Worm (Caenorhabditis elegans): Measurements from ENCODE around the gene msp-76.

Gene msp-76

DNA sequence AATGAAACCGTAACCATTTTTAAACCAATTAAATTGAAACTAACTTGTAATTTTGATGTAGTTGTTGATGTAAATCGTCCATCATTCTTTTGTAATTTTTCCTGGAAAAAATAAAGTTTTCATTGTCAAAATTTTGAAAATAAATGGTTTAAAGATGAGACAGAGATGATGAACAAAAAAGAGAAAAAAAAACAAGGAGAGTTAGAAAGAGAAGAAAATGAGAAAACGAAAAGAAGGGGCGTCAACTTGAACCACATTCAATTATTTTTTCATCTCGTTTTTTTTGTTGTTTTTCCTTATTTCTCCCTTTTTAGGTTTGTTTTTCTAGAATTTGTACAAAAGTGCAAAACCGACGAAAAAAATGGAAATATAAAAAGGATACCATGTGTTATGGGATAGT is 13.2 kb upstream of the msp-76 start, which contains the start of gene nhr-34:
Gene nhr-34, minus strand, starts transcription at position 101 of the 400 bp plus-strand sequence.
- TF ChIP-seq sma-3 (GFP tag; optimal IDR thresholded peaks at IDR 0.05) (no peak), ceh-82 (tag; optimal IDR thresholded peaks at IDR 0.05) (no peak), nhr-77 (tag; optimal IDR thresholded peaks at IDR 0.05) (no peak), lin-13 (GFP tag; optimal IDR thresholded peaks at IDR 0.05) (no peak), ztf-11 (tag; optimal IDR thresholded peaks at IDR 0.05) (no peak), blmp-1 (tag; optimal IDR thresholded peaks at IDR 0.05; ENCODE audit: insufficient read depth) (no peak), ZK546.5 (tag; optimal IDR thresholded peaks at IDR 0.05) (no peak), elt-1 (tag; optimal IDR thresholded peaks at IDR 0.05) (no peak), Y55F3AM.14 (GFP tag; optimal IDR thresholded peaks at IDR 0.05) (no peak), nhr-21 (tag; optimal IDR thresholded peaks at IDR 0.05) (no peak), ztf-4 (tag; optimal IDR thresholded peaks at IDR 0.05) (no peak), C34F6.9 (tag; optimal IDR thresholded peaks at IDR 0.05) (no peak), mbf-1 (tag; optimal IDR thresholded peaks at IDR 0.05) (no peak), mab-5 (tag; optimal IDR thresholded peaks at IDR 0.05) (no peak), lin-11 (tag; optimal IDR thresholded peaks at IDR 0.05) (no peak)

DNA sequence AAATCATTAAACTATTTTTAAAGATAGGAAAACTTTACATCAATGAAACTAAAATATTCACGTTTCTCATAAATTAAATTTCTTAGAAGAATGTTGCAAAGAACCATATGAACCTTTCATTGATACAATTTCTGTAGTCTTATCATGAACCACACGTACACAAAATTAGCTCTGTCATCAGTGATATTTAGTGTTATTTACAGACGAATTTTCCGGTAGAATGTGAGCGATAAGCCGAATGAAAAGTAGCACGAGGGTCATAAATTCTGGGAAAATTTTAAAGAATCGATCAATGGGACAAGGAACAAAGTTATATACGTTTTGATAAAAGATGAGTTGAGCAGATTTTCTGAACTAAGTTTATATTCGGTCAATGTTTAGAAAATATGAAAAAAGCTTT is 12.3 kb upstream of the msp-76 start:
- TF ChIP-seq aly-2 (tag; optimal IDR thresholded peaks at IDR 0.05) (no peak), C34F6.9 (tag; optimal IDR thresholded peaks at IDR 0.05) (no peak), ztf-4 (tag; optimal IDR thresholded peaks at IDR 0.05) (no peak), nhr-10 (tag; optimal IDR thresholded peaks at IDR 0.05) (no peak), gmeb-1 (tag; optimal IDR thresholded peaks at IDR 0.05) (peak; percentile 13), F13H6.1 (tag; optimal IDR thresholded peaks at IDR 0.05) (peak; percentile 32), ztf-11 (tag; optimal IDR thresholded peaks at IDR 0.05) (no peak), elt-1 (tag; optimal IDR thresholded peaks at IDR 0.05) (no peak), lin-13 (GFP tag; optimal IDR thresholded peaks at IDR 0.05) (no peak), mab-5 (tag; optimal IDR thresholded peaks at IDR 0.05) (no peak), nhr-11 (tag; optimal IDR thresholded peaks at IDR 0.05) (no peak), nhr-25 (tag; optimal IDR thresholded peaks at IDR 0.05) (no peak), nhr-129 (tag; optimal IDR thresholded peaks at IDR 0.05) (peak; percentile 32), ama-1 (optimal IDR thresholded peaks at IDR 0.05) (no peak), ceh-82 (tag; optimal IDR thresholded peaks at IDR 0.05) (no peak), unc-62 (GFP tag; optimal IDR thresholded peaks at IDR 0.05) (no peak), nhr-23 (tag; optimal IDR thresholded peaks at IDR 0.05) (no peak), egl-27 (tag; optimal IDR thresholded peaks at IDR 0.05) (no peak), fos-1 (tag; optimal IDR thresholded peaks at IDR 0.05) (peak; percentile 73), dmd-4 (tag; optimal IDR thresholded peaks at IDR 0.05) (no peak), sma-3 (GFP tag; optimal IDR thresholded peaks at IDR 0.05) (no peak), Y55F3AM.14 (GFP tag; optimal IDR thresholded peaks at IDR 0.05) (no peak), nhr-6 (tag; optimal IDR thresholded peaks at IDR 0.05) (no peak), R02D3.7 (tag; optimal IDR thresholded peaks at IDR 0.05) (no peak), blmp-1 (tag; optimal IDR thresholded peaks at IDR 0.05; ENCODE audit: insufficient read depth) (no peak), ztf-1 (GFP tag; conservative IDR thresholded peaks at IDR 0.05) (no peak), lsy-2 (tag; optimal IDR thresholded peaks at IDR 0.05) (no peak), unc-55 (GFP tag; optimal IDR thresholded peaks at IDR 0.05) (no peak), lin-39 (tag; optimal IDR thresholded peaks at IDR 0.05) (no peak), unc-39 (tag; optimal IDR thresholded peaks at IDR 0.05) (no peak), zag-1 (tag; optimal IDR thresholded peaks at IDR 0.05) (no peak), peb-1 (tag; optimal IDR thresholded peaks at IDR 0.05) (no peak), elt-3 (tag; optimal IDR thresholded peaks at IDR 0.05) (no peak), mdl-1 (tag; optimal IDR thresholded peaks at IDR 0.05) (peak in 1 of 2 experiments; percentile 30), alr-1 (tag; optimal IDR thresholded peaks at IDR 0.05) (no peak), sma-9 (GFP tag; optimal IDR thresholded peaks at IDR 0.05) (peak; percentile 75), sma-9 (tag; optimal IDR thresholded peaks at IDR 0.05) (no peak), nhr-21 (tag; optimal IDR thresholded peaks at IDR 0.05) (no peak), nhr-237 (tag; optimal IDR thresholded peaks at IDR 0.05) (no peak), nhr-77 (tag; optimal IDR thresholded peaks at IDR 0.05) (no peak), crh-2 (tag; optimal IDR thresholded peaks at IDR 0.05) (peak; percentile 71), mbf-1 (tag; optimal IDR thresholded peaks at IDR 0.05) (no peak), ceh-16 (tag; optimal IDR thresholded peaks at IDR 0.05) (no peak), skn-1 (tag; optimal IDR thresholded peaks at IDR 0.05) (no peak), lin-11 (tag; optimal IDR thresholded peaks at IDR 0.05) (no peak), snpc-4 (tag; optimal IDR thresholded peaks at IDR 0.05) (no peak), sem-4 (tag; optimal IDR thresholded peaks at IDR 0.05) (no peak), ZK546.5 (tag; optimal IDR thresholded peaks at IDR 0.05) (no peak), nhr-12 (tag; optimal IDR thresholded peaks at IDR 0.05) (no peak)
